Worm (Caenorhabditis elegans) whole organism, mixed stage, embryonic: ENCODE data around the gene F44E5.1.

Experiments used
- blmp-1 ChIP-seq: fragments of 150-350 bp; optimal IDR thresholded peaks from 2 replicates; lab custom pipeline; 2014; ENCODE audit warnings: missing biosample characterization, missing genetic modification characterization
- ceh-83 ChIP-seq: fragments of 200-800 bp; sonication (Bioruptor generic); optimal IDR thresholded peaks from 2 replicates; lab custom pipeline; 2018; ENCODE audit warnings: mild to moderate bottlenecking, missing genetic modification characterization, missing compliant biosample characterization
- elt-3 ChIP-seq: fragments of 150-350 bp; optimal IDR thresholded peaks from 2 replicates; lab custom pipeline; 2014; ENCODE audit warnings: missing biosample characterization, missing genetic modification characterization
- lin-13 ChIP-seq: fragments of 150-350 bp; optimal IDR thresholded peaks from 2 replicates; lab custom pipeline; 2014; ENCODE audit warnings: missing biosample characterization, missing genetic modification characterization
- mab-5 ChIP-seq: fragments of 150-350 bp; optimal IDR thresholded peaks from 2 replicates; lab custom pipeline; 2014; ENCODE audit warnings: missing biosample characterization, missing genetic modification characterization
- mep-1 ChIP-seq: fragments of 150-350 bp; optimal IDR thresholded peaks from 2 replicates; lab custom pipeline; 2017; ENCODE audit warnings: missing biosample characterization, missing genetic modification reagents, missing genetic modification characterization, inconsistent platforms
- nhr-28 ChIP-seq: fragments of 150-350 bp; optimal IDR thresholded peaks from 2 replicates; lab custom pipeline; 2014; ENCODE audit warnings: missing biosample characterization, missing genetic modification characterization
- snpc-4 ChIP-seq: fragments of 150-350 bp; optimal IDR thresholded peaks from 2 replicates; lab custom pipeline; 2014; ENCODE audit warnings: missing biosample characterization, missing genetic modification characterization
- unc-120 ChIP-seq: sonication (generic microtip); optimal IDR thresholded peaks from 2 replicates; lab custom pipeline; 2017; ENCODE audit warnings: missing genetic modification characterization, missing compliant biosample characterization; ENCODE audit not compliant: poor library complexity, severe bottlenecking
- unc-39 ChIP-seq: fragments of 150-350 bp; optimal IDR thresholded peaks from 2 replicates; lab custom pipeline; 2014; ENCODE audit warnings: missing biosample characterization, missing genetic modification characterization
- unc-62 ChIP-seq: fragments of 150-350 bp; optimal IDR thresholded peaks from 2 replicates; lab custom pipeline; 2014; ENCODE audit warnings: missing biosample characterization, missing genetic modification reagents, missing genetic modification characterization

DNA sequence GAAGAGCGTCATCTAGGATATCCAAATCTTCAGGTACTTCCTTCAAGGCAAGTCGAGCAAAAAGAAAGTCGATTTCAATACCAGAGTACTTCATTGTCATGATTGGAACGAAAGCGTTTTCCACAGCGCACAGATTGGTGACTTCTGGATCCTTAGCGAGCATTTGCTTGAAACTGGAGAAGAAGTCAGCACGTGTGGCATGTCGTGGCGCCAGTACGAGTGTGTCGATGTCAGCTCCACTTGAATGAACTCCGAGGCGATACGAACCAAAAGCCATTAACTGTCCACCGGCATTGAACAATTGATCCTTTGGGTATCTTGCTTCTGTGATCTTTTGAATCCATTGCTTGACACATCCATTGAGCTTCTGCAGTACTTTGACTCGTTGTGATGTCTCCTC, 41.7 kb upstream of the F44E5.1 start:
- TF ChIP-seq mab-5 (tag; lab: Kevin White, UChicago) (no peak), unc-120 (tag; lab: Kevin White, UChicago) (no peak), unc-62 (GFP tag; lab: Kevin White, UChicago) (no peak), ceh-83 (GFP tag; lab: Kevin White, UChicago) (no peak), lin-13 (tag; lab: Kevin White, UChicago) (no peak), blmp-1 (no peak), unc-39 (tag; lab: Kevin White, UChicago) (no peak), elt-3 (tag; lab: Kevin White, UChicago) (no peak), snpc-4 (tag; lab: Kevin White, UChicago) (no peak), nhr-28 (tag; lab: Kevin White, UChicago) (no peak), mep-1 (tag; lab: Kevin White, UChicago) (no peak)
